Fruit fly (Drosophila melanogaster): Measurements from ENCODE around the gene CG1789.

Gene CG1789

DNA sequence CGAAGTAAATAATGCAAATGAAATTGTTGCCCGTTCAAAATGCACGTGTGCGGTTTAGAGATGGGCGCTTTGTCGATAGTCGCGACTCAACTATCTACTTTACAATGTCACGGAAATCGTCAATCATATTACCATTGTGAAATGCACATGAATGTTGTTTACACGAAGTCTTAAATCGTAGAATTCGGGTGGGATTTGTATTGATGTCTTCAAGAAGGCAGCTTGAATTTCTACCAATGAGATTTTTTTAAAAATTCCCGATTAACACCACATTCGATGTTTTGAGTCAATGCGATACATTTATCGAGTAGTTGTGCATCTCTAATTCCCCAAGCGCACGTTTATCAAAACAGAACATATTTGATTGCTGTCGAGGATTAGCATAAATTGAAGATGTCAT is at the start of gene CG1789:
TSS of gene CG1789 (plus strand) at position 308 of the 400 bp plus-strand sequence.
- TF ChIP-seq row (GFP tag; IDR thresholded peaks at IDR 0.05) (peak; percentile 86), CG6813 (GFP tag; optimal IDR thresholded peaks at IDR 0.05) (no peak), CG10267 (tag; optimal IDR thresholded peaks at IDR 0.05) (peak; percentile 49), Sry-δ (GFP tag; optimal IDR thresholded peaks at IDR 0.05) (peak; percentile 96), Dp (GFP tag; optimal IDR thresholded peaks at IDR 0.05) (peak; percentile 61), lab (GFP tag; optimal IDR thresholded peaks at IDR 0.05) (no peak), tgo (GFP tag; IDR thresholded peaks at IDR 0.05) (no peak), HLHmδ (GFP tag; optimal IDR thresholded peaks at IDR 0.05) (no peak), ara (GFP tag; IDR thresholded peaks at IDR 0.05) (0 out of 2 replicates have a peak, but pooled peaks have one; percentile 17), Xrp1 (GFP tag; IDR thresholded peaks at IDR 0.05) (peak; percentile 30; the same call in 1 of the 2 replicates), CG2129 (GFP tag; IDR thresholded peaks at IDR 0.05; ENCODE audit: partially characterized antibody) (peak; percentile 89), Ets97D (GFP tag; optimal IDR thresholded peaks at IDR 0.05) (peak; percentile 37), dmrt11E (tag; optimal IDR thresholded peaks at IDR 0.05) (peak; percentile 6), lola (GFP tag; optimal IDR thresholded peaks at IDR 0.05) (peak in 1 of 3 experiments; percentile 20), CG10543 (GFP tag; optimal IDR thresholded peaks at IDR 0.05) (peak; percentile 9), NC2β (GFP tag; optimal IDR thresholded peaks at IDR 0.05) (peak; percentile 20), CG8290 (GFP tag; optimal IDR thresholded peaks at IDR 0.05) (no peak), CG8290 (tag; optimal IDR thresholded peaks at IDR 0.05) (no peak), mirr (GFP tag; optimal IDR thresholded peaks at IDR 0.05) (no peak), dm (GFP tag; optimal IDR thresholded peaks at IDR 0.05) (peak; percentile 92), Mes4 (GFP tag; optimal IDR thresholded peaks at IDR 0.05) (no peak), CG12659 (GFP tag; optimal IDR thresholded peaks at IDR 0.05) (peak; percentile 31), CG1233 (GFP tag; optimal IDR thresholded peaks at IDR 0.05) (no peak), Chrac-16 (GFP tag; optimal IDR thresholded peaks at IDR 0.05) (no peak), CG14014 (GFP tag; IDR thresholded peaks at IDR 0.05) (no peak), CG11093 (GFP tag; IDR thresholded peaks at IDR 0.05) (no peak), pan (optimal IDR thresholded peaks at IDR 0.05) (no peak), pan (GFP tag; optimal IDR thresholded peaks at IDR 0.05 in 1 of 2, IDR thresholded peaks at IDR 0.05 in 1 of 2) (peak in 1 of 2 experiments; percentile 10), CHES-1-like (GFP tag; optimal IDR thresholded peaks at IDR 0.05) (peak; percentile 6), gfzf (GFP tag; optimal IDR thresholded peaks at IDR 0.05) (peak; percentile 47), CG7963 (GFP tag; IDR thresholded peaks at IDR 0.05; ENCODE audit: partially characterized antibody) (peak; percentile 64), slbo (GFP tag; IDR thresholded peaks at IDR 0.05) (peak; percentile 44; the same call in 1 of the 2 replicates), ttk (GFP tag; IDR thresholded peaks at IDR 0.05) (no peak), pum (GFP tag; optimal IDR thresholded peaks at IDR 0.05) (peak; percentile 25), CG17186 (GFP tag; optimal IDR thresholded peaks at IDR 0.05) (peak; percentile 33), CG6791 (GFP tag; IDR thresholded peaks at IDR 0.05; ENCODE audit: partially characterized antibody) (peak; percentile 84), vnd (GFP tag; IDR thresholded peaks at IDR 0.05; ENCODE audit: partially characterized antibody) (peak; percentile 81), her (GFP tag; optimal IDR thresholded peaks at IDR 0.05) (peak; percentile 21), CG2120 (GFP tag; optimal IDR thresholded peaks at IDR 0.05) (peak; percentile 49), MBD-R2 (GFP tag; IDR thresholded peaks at IDR 0.05) (peak; percentile 75), CG17361 (GFP tag; IDR thresholded peaks at IDR 0.05) (0 out of 3 replicates have a peak, but pooled peaks have one; percentile 28), sna (GFP tag; IDR thresholded peaks at IDR 0.05; ENCODE audit: partially characterized antibody) (peak; percentile 92), CG32772 (GFP tag; IDR thresholded peaks at IDR 0.05) (no peak), tll (GFP tag; optimal IDR thresholded peaks at IDR 0.05) (peak in 1 of 2 experiments; percentile 11), CG9797 (GFP tag; optimal IDR thresholded peaks at IDR 0.05) (peak; percentile 40), lilli (GFP tag; optimal IDR thresholded peaks at IDR 0.05) (peak; percentile 64), CG2678 (tag; optimal IDR thresholded peaks at IDR 0.05) (peak; percentile 49), Sin3A (optimal IDR thresholded peaks at IDR 0.05) (peak; percentile 85), E2f1 (GFP tag; IDR thresholded peaks at IDR 0.05) (no peak), Gsc (GFP tag; IDR thresholded peaks at IDR 0.05) (no peak), otp (GFP tag; IDR thresholded peaks at IDR 0.05) (no peak)

All from whole organism, embryonic.